Worm (Caenorhabditis elegans) whole organism, midembryonic: ENCODE data around the gene K08D10.10.

Experiments
- T22C8.4 ChIP-seq: fragments of 200-800 bp; sonication (Bioruptor generic); IDR thresholded peaks from 2 replicates; pipeline ENCODE4 v1.3.6; 2022; ENCODE audit warnings: missing genetic modification characterization, missing compliant biosample characterization
- cog-1 ChIP-seq: sonication (generic microtip); optimal IDR thresholded peaks from 2 replicates; lab custom pipeline; 2016; ENCODE audit warnings: missing genetic modification characterization, missing compliant biosample characterization
- flt-1 ChIP-seq: fragments of 200-800 bp; sonication (Bioruptor generic); IDR thresholded peaks from 2 replicates; pipeline ENCODE4 v1.3.6; 2022; ENCODE audit warnings: missing genetic modification characterization, missing compliant biosample characterization
- klf-2 ChIP-seq: fragments of 200-800 bp; sonication (Bioruptor generic); conservative IDR thresholded peaks from 2 replicates; pipeline ENCODE4 v1.3.6; 2022; ENCODE audit warnings: missing genetic modification reagents, missing genetic modification characterization, missing compliant biosample characterization
- med-1 ChIP-seq: sonication (generic microtip); optimal IDR thresholded peaks from 2 replicates; lab custom pipeline; 2017; ENCODE audit warnings: missing genetic modification characterization, mild to moderate bottlenecking, missing compliant biosample characterization, antibody characterized with exemption, missing genetic modification reagents; ENCODE audit not compliant: insufficient read depth
- ref-1 ChIP-seq: fragments of 200-800 bp; sonication (Bioruptor generic); conservative IDR thresholded peaks from 2 replicates; pipeline ENCODE4 v1.3.6; 2022; ENCODE audit warnings: missing genetic modification reagents, missing genetic modification characterization, missing compliant biosample characterization
- tab-1 ChIP-seq: fragments of 200-800 bp; sonication (Bioruptor generic); IDR thresholded peaks from 2 replicates; pipeline ENCODE4 v1.3.6; 2022; ENCODE audit warnings: missing genetic modification characterization, missing compliant biosample characterization
- ztf-23 ChIP-seq: fragments of 200-800 bp; sonication (Bioruptor generic); IDR thresholded peaks from 2 replicates; pipeline ENCODE4 v1.3.6; 2022; ENCODE audit warnings: missing genetic modification reagents, missing genetic modification characterization, missing compliant biosample characterization
- ztf-29 ChIP-seq: fragments of 200-800 bp; sonication (Bioruptor generic); IDR thresholded peaks from 2 replicates; pipeline ENCODE4 v1.3.6; 2022; ENCODE audit warnings: missing genetic modification reagents, missing genetic modification characterization, missing compliant biosample characterization

ce11 chrIV:4121055-4121454 lies 31.0 kb upstream of the K08D10.10 start:
- TF ChIP-seq ztf-23 (GFP tag; lab: Robert Waterston, UW), result no peak
- no peak for TF ChIP-seq klf-2 (GFP tag; lab: Robert Waterston, UW)
- TF ChIP-seq T22C8.4 (GFP tag; lab: Robert Waterston, UW), result no peak
- TF ChIP-seq flt-1 (GFP tag; lab: Robert Waterston, UW), result no peak
- no peak for TF ChIP-seq ztf-29 (GFP tag; lab: Robert Waterston, UW)
- no peak for TF ChIP-seq tab-1 (GFP tag; lab: Robert Waterston, UW)
- no peak for TF ChIP-seq cog-1 (tag; lab: Kevin White, UChicago)
- TF ChIP-seq med-1 (GFP tag; lab: Kevin White, UChicago), result no peak
- no peak for TF ChIP-seq ref-1 (GFP tag; lab: Robert Waterston, UW)
